Worm (Caenorhabditis elegans): ENCODE results near the gene C27F2.9.

C27F2.9 gene

ce11 chrIII:5002231-5002630 is 39.4 kb upstream of the C27F2.9 start, which contains the start of gene R144.10:
TSS of gene R144.10 (minus strand) at chrIII:5002331.
- TF ChIP-seq unc-62 (GFP tag; optimal IDR thresholded peaks at IDR 0.05) = no peak
- no peak for TF ChIP-seq ztf-11 (tag; optimal IDR thresholded peaks at IDR 0.05)
- TF ChIP-seq snpc-4 (tag; optimal IDR thresholded peaks at IDR 0.05) = no peak
- TF ChIP-seq fos-1 (tag; optimal IDR thresholded peaks at IDR 0.05) = no peak
- TF ChIP-seq nfya-1 (tag; optimal IDR thresholded peaks at IDR 0.05; ENCODE audit: insufficient read depth) = no peak
- TF ChIP-seq ztf-4 (tag; optimal IDR thresholded peaks at IDR 0.05) = no peak
- TF ChIP-seq eor-1 (tag; optimal IDR thresholded peaks at IDR 0.05) = no peak
- no peak for TF ChIP-seq pha-4 (tag; optimal IDR thresholded peaks at IDR 0.05)

DNA sequence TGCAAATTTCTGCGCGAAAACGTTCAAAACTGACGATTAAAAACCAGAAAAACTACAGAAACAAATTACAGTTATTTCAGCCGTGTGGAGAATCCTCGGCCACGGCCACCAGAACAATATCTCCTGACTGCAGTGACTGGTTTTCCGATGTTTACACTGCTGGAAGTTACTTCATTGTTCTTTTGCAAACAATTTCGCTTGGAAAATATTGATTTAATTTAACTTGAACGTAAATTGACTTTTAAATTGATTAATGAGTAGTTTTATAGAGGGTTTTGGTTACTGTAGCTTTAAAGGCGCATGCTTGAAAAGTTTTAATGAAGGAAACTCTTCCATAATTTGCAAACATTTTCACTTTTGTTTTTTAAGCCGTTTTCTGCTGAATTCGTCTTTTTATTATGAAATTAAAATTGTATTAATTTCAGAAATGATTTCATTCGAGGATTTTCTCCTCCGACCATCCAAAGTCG is 36.1 kb upstream of the C27F2.9 start, which contains the start of gene smcr-8:
TSS of gene smcr-8 (plus strand) at position 420 of the 470 bp plus-strand sequence.
- TF ChIP-seq nhr-12 (tag; optimal IDR thresholded peaks at IDR 0.05) (no peak), nfya-1 (tag; optimal IDR thresholded peaks at IDR 0.05; ENCODE audit: insufficient read depth) (peak; percentile 5), snpc-4 (tag; optimal IDR thresholded peaks at IDR 0.05) (peak; percentile 2), nhr-25 (tag; optimal IDR thresholded peaks at IDR 0.05) (no peak), unc-39 (tag; optimal IDR thresholded peaks at IDR 0.05) (no peak), ZK546.5 (tag; optimal IDR thresholded peaks at IDR 0.05) (no peak)

ce11 chrIII:4998111-4998859 is 35.4 kb upstream of the C27F2.9 start, which contains the start of gene tmem-131:
TSS of gene tmem-131 (minus strand) at chrIII:4998161.
- TF ChIP-seq nhr-12 (tag; optimal IDR thresholded peaks at IDR 0.05) (no peak), ceh-28 (tag; optimal IDR thresholded peaks at IDR 0.05) (peak; percentile 79), ztf-11 (tag; optimal IDR thresholded peaks at IDR 0.05) (no peak), elt-2 (tag; optimal IDR thresholded peaks at IDR 0.05) (no peak), R02D3.7 (tag; optimal IDR thresholded peaks at IDR 0.05) (no peak), nhr-43 (tag; optimal IDR thresholded peaks at IDR 0.05; ENCODE audit: poor library complexity, severe bottlenecking) (no peak), egl-27 (tag; optimal IDR thresholded peaks at IDR 0.05) (no peak), snpc-4 (tag; optimal IDR thresholded peaks at IDR 0.05) (no peak), nhr-237 (tag; optimal IDR thresholded peaks at IDR 0.05) (no peak), ceh-82 (tag; optimal IDR thresholded peaks at IDR 0.05) (no peak), pqm-1 (tag; optimal IDR thresholded peaks at IDR 0.05) (no peak), fkh-2 (tag; optimal IDR thresholded peaks at IDR 0.05) (no peak), ceh-9 (tag; optimal IDR thresholded peaks at IDR 0.05) (no peak), pha-4 (tag; optimal IDR thresholded peaks at IDR 0.05) (no peak), nhr-76 (tag; optimal IDR thresholded peaks at IDR 0.05) (no peak), nhr-23 (tag; optimal IDR thresholded peaks at IDR 0.05) (peak; percentile 83), elt-1 (tag; optimal IDR thresholded peaks at IDR 0.05) (no peak), mdl-1 (tag; optimal IDR thresholded peaks at IDR 0.05) (no peak), nhr-25 (tag; optimal IDR thresholded peaks at IDR 0.05) (peak; percentile 91), lin-15B (tag; optimal IDR thresholded peaks at IDR 0.05) (no peak), zag-1 (tag; optimal IDR thresholded peaks at IDR 0.05) (no peak), skn-1 (tag; optimal IDR thresholded peaks at IDR 0.05) (no peak), fos-1 (tag; optimal IDR thresholded peaks at IDR 0.05) (no peak), mml-1 (tag; optimal IDR thresholded peaks at IDR 0.05) (no peak), ama-1 (optimal IDR thresholded peaks at IDR 0.05) (no peak), nfya-1 (tag; optimal IDR thresholded peaks at IDR 0.05; ENCODE audit: insufficient read depth) (peak; percentile 36)

DNA sequence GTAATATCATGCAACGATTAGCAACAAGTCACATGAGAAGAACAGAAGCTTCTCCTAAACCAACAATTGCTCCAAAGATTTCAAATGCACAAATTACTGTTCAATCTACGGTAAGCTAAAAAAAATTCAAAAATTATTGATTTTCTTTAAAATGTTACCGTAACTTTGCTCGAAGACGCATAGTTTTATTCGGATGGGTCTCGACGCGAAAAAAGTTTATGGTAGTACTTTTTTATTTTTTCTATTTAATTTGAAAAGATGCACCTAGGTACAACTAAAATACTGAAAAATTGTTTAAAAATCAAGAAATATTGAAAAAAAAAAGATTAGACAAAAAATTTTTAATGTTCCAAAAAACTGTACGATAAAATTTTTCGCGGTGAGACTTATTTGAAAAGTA is 24.8 kb upstream of the C27F2.9 start:
- TF ChIP-seq skn-1 (tag; optimal IDR thresholded peaks at IDR 0.05) (no peak), nhr-12 (tag; optimal IDR thresholded peaks at IDR 0.05) (no peak), jun-1 (tag; optimal IDR thresholded peaks at IDR 0.05) (no peak), ceh-9 (tag; optimal IDR thresholded peaks at IDR 0.05) (no peak), nhr-23 (tag; optimal IDR thresholded peaks at IDR 0.05) (no peak)

DNA sequence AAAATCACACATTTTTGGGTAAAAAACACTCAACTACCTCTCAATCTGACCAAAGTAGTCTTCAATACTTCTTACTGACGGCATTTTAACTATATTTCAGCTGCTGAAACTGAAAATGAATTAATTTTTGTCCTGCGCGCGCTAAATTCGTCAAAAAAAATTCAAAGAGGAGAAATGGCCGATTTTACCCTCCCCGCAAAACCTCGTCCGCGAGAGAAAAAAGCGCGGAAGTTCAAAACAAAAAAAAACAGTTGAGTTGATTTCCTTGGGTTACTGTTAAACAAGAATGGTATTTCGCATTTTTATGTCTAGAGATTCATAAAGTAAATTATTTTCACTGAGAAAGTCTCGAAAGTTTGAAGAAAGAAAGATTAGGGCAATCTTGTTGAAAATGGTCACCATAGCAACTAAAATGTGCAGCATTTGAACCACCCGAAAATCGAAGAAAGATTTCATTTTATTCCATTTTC is 24.0 kb upstream of the C27F2.9 start, which contains the start of the genes C27F2.10 and wdr-60:
TSS of gene C27F2.10 (minus strand) at position 109 of the 470 bp plus-strand sequence.
TSS of gene wdr-60 (plus strand) at position 420 of the 470 bp plus-strand sequence.
- TF ChIP-seq nhr-23 (tag; optimal IDR thresholded peaks at IDR 0.05) (peak; percentile 1), nfya-1 (tag; optimal IDR thresholded peaks at IDR 0.05; ENCODE audit: insufficient read depth) (peak; percentile 55), nhr-43 (tag; optimal IDR thresholded peaks at IDR 0.05; ENCODE audit: poor library complexity, severe bottlenecking) (no peak), lin-15B (tag; optimal IDR thresholded peaks at IDR 0.05) (peak; percentile 44), egl-27 (tag; optimal IDR thresholded peaks at IDR 0.05) (no peak), R02D3.7 (tag; optimal IDR thresholded peaks at IDR 0.05) (no peak), mml-1 (tag; optimal IDR thresholded peaks at IDR 0.05) (no peak)
